Worm (Caenorhabditis elegans) whole organism, L1 larva: Measurements from ENCODE around the gene F18A1.1.

Experiments
- dpl-1 ChIP-seq, 3 experiments: fragments of 150-350 bp in 2 of 3; sonication (generic microtip) in 1 of 3; optimal IDR thresholded peaks; 2 replicates each; lab custom pipeline; 2014 to 2017; ENCODE audit warnings: missing biosample characterization in 3 of 3, missing genetic modification characterization in 3 of 3, missing genetic modification reagents in 3 of 3
- elt-3 ChIP-seq, 6 experiments: fragments of 150-350 bp in 1 of 6; sonication (generic microtip); optimal IDR thresholded peaks; 2 replicates each; lab custom pipeline; 2017 to 2018; ENCODE audit warnings: missing biosample characterization in 6 of 6, missing genetic modification characterization in 6 of 6, inconsistent platforms in 1 of 6
- lin-39 ChIP-seq: fragments of 150-350 bp; optimal IDR thresholded peaks from 2 replicates; lab custom pipeline; 2014; ENCODE audit warnings: missing biosample characterization, missing genetic modification reagents, missing genetic modification characterization
- nhr-11 ChIP-seq: fragments of 150-350 bp; optimal IDR thresholded peaks from 2 replicates; lab custom pipeline; 2014; ENCODE audit warnings: missing biosample characterization, missing genetic modification characterization
- pqm-1 ChIP-seq: sonication (generic microtip); optimal IDR thresholded peaks from 3 replicates; lab custom pipeline; 2017; ENCODE audit warnings: missing biosample characterization, missing genetic modification characterization
- sptf-1 ChIP-seq: fragments of 150-350 bp; optimal IDR thresholded peaks from 2 replicates; lab custom pipeline; 2014; ENCODE audit warnings: missing biosample characterization, missing genetic modification characterization
- unc-130 ChIP-seq: fragments of 150-350 bp; optimal IDR thresholded peaks from 2 replicates; lab custom pipeline; 2017; ENCODE audit warnings: missing biosample characterization, missing genetic modification characterization, inconsistent platforms

DNA sequence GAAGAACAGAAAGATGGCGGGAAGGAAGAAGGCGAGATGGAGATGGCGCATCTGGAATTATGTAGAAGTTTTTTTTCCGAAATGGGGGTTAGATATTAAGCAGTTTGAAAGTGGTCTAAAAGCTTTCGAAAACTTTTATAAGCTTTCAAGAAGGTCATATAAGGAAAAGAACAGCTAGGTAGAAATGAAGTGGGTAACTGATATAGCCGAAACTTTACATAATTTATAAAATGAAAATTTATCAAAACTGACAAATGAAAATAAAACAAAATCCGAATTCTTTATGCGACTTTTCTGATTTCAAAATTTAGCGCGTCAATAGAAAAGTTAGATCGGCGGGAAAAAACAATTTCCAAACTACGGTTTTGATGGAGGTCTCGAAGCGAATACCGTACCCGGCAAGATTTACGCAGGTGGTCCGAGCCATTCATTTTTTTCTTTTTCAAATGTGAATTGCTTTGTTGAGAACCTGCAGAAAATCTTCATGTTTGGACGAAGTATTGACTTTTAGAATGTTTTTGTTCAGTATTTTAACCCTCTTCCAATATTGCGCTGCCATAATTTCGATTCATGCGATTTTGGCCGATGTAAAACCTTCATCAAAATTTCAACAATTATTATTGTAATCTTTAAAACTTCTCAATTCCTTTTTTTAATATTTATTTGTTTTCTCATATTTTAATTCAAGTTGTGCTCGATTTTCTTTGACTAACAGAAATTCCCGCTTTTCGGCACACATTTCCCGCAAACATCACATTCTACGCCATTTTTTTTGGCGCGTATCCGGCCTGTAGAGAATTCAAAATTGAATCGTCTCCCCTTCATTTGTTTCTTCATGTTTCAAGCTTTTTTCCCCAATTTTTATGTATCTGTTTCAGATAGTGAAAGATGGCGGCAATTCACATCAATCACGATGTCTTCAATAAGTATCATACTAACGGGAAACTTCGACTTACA is 20.7 kb upstream of the F18A1.1 start, which contains the start of the genes F18A1.7 and rpa-1:
- TF ChIP-seq lin-39 (tag; lab: Kevin White, UChicago) (no peak), dpl-1 (GFP tag; optimal IDR thresholded peaks at IDR 0.05; lab: Kevin White, UChicago) (peak; percentile 53 to 82 (median 71)), unc-130 (tag; lab: Kevin White, UChicago) (no peak), pqm-1 (no peak), sptf-1 (tag; lab: Kevin White, UChicago) (no peak), elt-3 (tag; optimal IDR thresholded peaks at IDR 0.05; lab: Kevin White, UChicago) (no peak), nhr-11 (tag; lab: Kevin White, UChicago) (no peak)
